Worm (Caenorhabditis elegans): ENCODE measurements around the gene C35D10.12.

C35D10.12 gene

DNA sequence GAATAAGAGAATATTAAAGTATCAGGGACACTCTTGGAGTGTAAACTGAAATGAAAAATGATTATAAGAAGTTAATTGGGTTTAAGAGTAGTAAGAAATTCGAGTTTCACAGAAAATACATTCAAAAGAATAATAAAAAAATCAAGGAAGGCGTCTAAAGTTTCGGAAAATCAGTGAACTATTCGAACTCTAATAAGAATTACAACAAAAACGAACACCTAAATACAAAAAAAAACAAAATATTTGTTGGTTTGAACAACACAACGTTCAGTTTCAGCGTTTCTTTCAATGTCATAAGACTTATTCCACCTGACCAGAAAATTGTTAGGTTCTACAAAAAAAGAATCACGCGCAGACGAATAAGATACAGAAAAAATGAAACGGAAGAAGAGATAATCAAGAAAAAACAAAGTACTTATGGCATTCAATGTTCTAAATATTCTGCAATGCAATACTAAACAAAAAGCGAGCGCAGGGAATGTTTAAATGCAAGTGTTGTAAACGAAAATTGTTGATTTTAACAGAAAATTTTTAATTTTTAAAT lies 24.5 kb upstream of the C35D10.12 start, which contains the start of gene nhl-2:
Gene nhl-2, minus strand, starts transcription at position 51 of the 544 bp plus-strand sequence.
- TF ChIP-seq ceh-83 (GFP tag; optimal IDR thresholded peaks at IDR 0.05) (no peak), blmp-1 (tag; optimal IDR thresholded peaks at IDR 0.05) (no peak), zip-8 (tag; optimal IDR thresholded peaks at IDR 0.05) (no peak)

DNA sequence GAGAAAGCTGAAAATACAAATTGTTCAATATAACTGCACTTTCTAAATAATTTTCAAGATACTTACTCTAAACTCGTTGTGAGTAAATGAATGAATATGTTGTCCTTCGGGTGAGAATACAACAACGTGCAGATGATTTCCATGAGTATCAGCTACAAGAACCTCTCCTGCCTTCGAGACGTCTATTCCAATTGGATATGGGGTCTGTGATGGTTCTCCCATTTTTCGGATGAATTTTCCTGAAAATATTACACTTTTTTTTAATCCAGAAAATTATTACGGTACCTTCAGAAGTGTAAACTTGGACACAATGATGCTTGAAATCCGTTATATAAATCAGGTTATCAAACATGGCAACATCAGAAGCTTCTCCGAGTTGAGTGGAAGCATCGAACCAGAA lies 20.7 kb upstream of the C35D10.12 start:
- no peak for TF ChIP-seq nhr-2 (tag; optimal IDR thresholded peaks at IDR 0.05)
- no peak for TF ChIP-seq ceh-83 (GFP tag; optimal IDR thresholded peaks at IDR 0.05)
- TF ChIP-seq ces-1 (GFP tag; optimal IDR thresholded peaks at IDR 0.05): no peak
- no peak for TF ChIP-seq sem-2 (GFP tag; optimal IDR thresholded peaks at IDR 0.05)
- TF ChIP-seq lin-13 (tag; optimal IDR thresholded peaks at IDR 0.05): no peak
- TF ChIP-seq unc-62 (GFP tag; optimal IDR thresholded peaks at IDR 0.05): no peak
- TF ChIP-seq bed-3 (GFP tag; optimal IDR thresholded peaks at IDR 0.05): no peak
- no peak for TF ChIP-seq zip-8 (tag; optimal IDR thresholded peaks at IDR 0.05)
- TF ChIP-seq flh-1 (GFP tag; optimal IDR thresholded peaks at IDR 0.05): no peak
- no peak for TF ChIP-seq nhr-12 (tag; optimal IDR thresholded peaks at IDR 0.05)
- TF ChIP-seq elt-1 (tag; optimal IDR thresholded peaks at IDR 0.05; ENCODE audit: borderline replicate concordance, insufficient read depth): no peak
- TF ChIP-seq M03D4.4 (tag; optimal IDR thresholded peaks at IDR 0.05): no peak
- TF ChIP-seq ceh-43 (GFP tag; optimal IDR thresholded peaks at IDR 0.05): no peak
- TF ChIP-seq pha-4 (tag; optimal IDR thresholded peaks at IDR 0.05): no peak

DNA sequence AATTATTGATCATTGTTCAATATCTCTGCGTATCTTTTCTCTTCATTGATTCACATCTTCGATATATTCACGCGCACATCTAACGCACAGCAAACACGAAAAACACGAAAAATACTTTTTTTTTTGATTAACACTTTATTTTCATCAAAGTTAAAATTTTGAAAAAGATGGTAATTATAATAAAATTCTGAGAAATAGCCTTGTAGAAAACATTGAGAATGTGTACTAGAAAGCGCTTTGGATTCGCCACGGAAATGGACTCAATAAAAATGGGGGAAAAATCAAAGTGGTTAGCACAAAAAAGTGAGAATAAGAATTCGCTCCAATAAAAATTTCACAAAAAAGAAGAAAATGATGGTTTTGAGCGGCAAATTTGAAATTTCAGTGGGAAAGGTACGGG lies 19.0 kb upstream of the C35D10.12 start, which contains the start of gene F26F4.6:
Gene F26F4.6, minus strand, starts transcription at position 101 of the 400 bp plus-strand sequence.
- TF ChIP-seq elt-1 (tag; optimal IDR thresholded peaks at IDR 0.05; ENCODE audit: borderline replicate concordance, insufficient read depth) (no peak), sem-2 (GFP tag; optimal IDR thresholded peaks at IDR 0.05) (no peak), lsy-2 (tag; optimal IDR thresholded peaks at IDR 0.05) (no peak), bed-3 (GFP tag; optimal IDR thresholded peaks at IDR 0.05) (no peak), flh-1 (GFP tag; optimal IDR thresholded peaks at IDR 0.05) (no peak), ceh-43 (GFP tag; optimal IDR thresholded peaks at IDR 0.05) (no peak), ham-2 (GFP tag; optimal IDR thresholded peaks at IDR 0.05) (no peak), mab-5 (tag; optimal IDR thresholded peaks at IDR 0.05) (no peak), ztf-11 (tag; optimal IDR thresholded peaks at IDR 0.05) (no peak), nhr-28 (tag; optimal IDR thresholded peaks at IDR 0.05) (no peak), nhr-2 (tag; optimal IDR thresholded peaks at IDR 0.05) (no peak), M03D4.4 (tag; optimal IDR thresholded peaks at IDR 0.05) (no peak), snpc-4 (tag; optimal IDR thresholded peaks at IDR 0.05) (no peak), lin-32 (GFP tag; optimal IDR thresholded peaks at IDR 0.05) (no peak), blmp-1 (tag; optimal IDR thresholded peaks at IDR 0.05) (no peak)

ce11 chrIII:4890997-4891396 lies 16.4 kb upstream of the C35D10.12 start, which contains the start of gene F26F4.5:
F26F4.5 (minus strand) TSS chrIII:4891252.
- TF ChIP-seq nhr-12 (tag; optimal IDR thresholded peaks at IDR 0.05) (no peak), lin-13 (tag; optimal IDR thresholded peaks at IDR 0.05) (no peak), ces-1 (GFP tag; optimal IDR thresholded peaks at IDR 0.05) (no peak), M03D4.4 (tag; optimal IDR thresholded peaks at IDR 0.05) (no peak), elt-3 (tag; optimal IDR thresholded peaks at IDR 0.05) (no peak), unc-62 (GFP tag; optimal IDR thresholded peaks at IDR 0.05) (no peak), ceh-39 (tag; optimal IDR thresholded peaks at IDR 0.05) (no peak), elt-1 (tag; optimal IDR thresholded peaks at IDR 0.05; ENCODE audit: borderline replicate concordance, insufficient read depth) (no peak), sptf-1 (tag; optimal IDR thresholded peaks at IDR 0.05) (no peak), nhr-2 (tag; optimal IDR thresholded peaks at IDR 0.05) (no peak), tbx-8 (GFP tag; optimal IDR thresholded peaks at IDR 0.05) (no peak), sem-2 (GFP tag; optimal IDR thresholded peaks at IDR 0.05) (no peak), mep-1 (tag; optimal IDR thresholded peaks at IDR 0.05) (no peak), mls-2 (tag; optimal IDR thresholded peaks at IDR 0.05) (no peak), ceh-83 (GFP tag; optimal IDR thresholded peaks at IDR 0.05) (no peak), flh-1 (GFP tag; optimal IDR thresholded peaks at IDR 0.05) (no peak), cnd-1 (tag; optimal IDR thresholded peaks at IDR 0.05) (no peak), bed-3 (GFP tag; optimal IDR thresholded peaks at IDR 0.05) (no peak)

DNA sequence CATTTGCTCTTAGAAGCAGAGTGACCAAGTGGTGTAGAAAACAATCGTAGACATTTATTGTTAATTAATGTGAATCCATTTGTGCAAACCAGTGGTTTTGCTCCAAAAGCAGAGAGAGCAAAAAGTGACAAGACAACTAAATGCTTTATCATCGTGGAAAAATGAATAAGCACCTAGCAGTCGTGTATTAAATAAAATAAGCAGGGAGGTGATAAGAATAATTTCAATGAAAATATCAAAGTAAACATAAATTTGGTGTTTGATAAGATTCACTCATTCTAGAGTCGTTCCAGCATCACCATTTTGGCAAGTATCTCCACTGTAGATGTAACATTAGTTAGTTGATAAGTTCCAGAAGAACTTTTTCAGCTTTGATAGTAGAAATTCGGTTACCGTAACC lies 12.7 kb upstream of the C35D10.12 start, which contains the start of gene clec-6:
Gene clec-6, minus strand, starts transcription at position 154 of the 400 bp plus-strand sequence.
- TF ChIP-seq nhr-237 (tag; optimal IDR thresholded peaks at IDR 0.05) (no peak), ztf-11 (tag; optimal IDR thresholded peaks at IDR 0.05) (no peak), bed-3 (GFP tag; optimal IDR thresholded peaks at IDR 0.05) (no peak), mep-1 (tag; optimal IDR thresholded peaks at IDR 0.05) (no peak), unc-62 (GFP tag; optimal IDR thresholded peaks at IDR 0.05) (no peak), ceh-43 (GFP tag; optimal IDR thresholded peaks at IDR 0.05) (no peak), ham-2 (GFP tag; optimal IDR thresholded peaks at IDR 0.05) (no peak)
